Fruit fly (Drosophila melanogaster): ENCODE results near the gene Rpn3.

- TF ChIP-seq CG8478 (optimal IDR thresholded peaks at IDR 0.05) = no peak
- TF ChIP-seq pan (optimal IDR thresholded peaks at IDR 0.05) = no peak
- no peak for TF ChIP-seq psq (optimal IDR thresholded peaks at IDR 0.05)
- TF ChIP-seq usp (GFP tag; optimal IDR thresholded peaks at IDR 0.05) = no peak
- no peak for TF ChIP-seq EcR (GFP tag; optimal IDR thresholded peaks at IDR 0.05)
These were observed 26.9 kb upstream of the Rpn3 start for dm6 chr2L:19024744-19025059.
